Worm (Caenorhabditis elegans): ENCODE measurements around the gene clec-76.

Gene clec-76

DNA sequence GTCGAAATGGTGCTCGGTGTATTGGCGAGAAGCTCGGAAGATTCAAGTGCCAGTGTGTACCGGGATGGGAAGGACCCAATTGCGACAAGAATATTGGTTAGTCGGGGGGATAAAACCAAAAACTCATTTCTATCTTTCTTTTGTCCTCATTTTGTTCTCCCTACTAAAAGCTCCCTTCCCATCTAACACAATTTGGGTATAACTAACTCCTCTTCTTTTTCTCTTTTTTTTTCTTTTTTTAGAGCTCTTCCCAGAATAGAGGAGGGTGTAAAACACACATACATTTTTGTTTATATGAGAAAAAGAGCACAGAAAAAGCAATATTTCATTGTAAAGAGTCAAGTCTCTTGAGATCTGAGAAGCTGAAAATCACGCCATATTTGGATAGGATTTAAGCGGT lies 40.1 kb downstream of the clec-76 start:
- TF ChIP-seq hmg-20 (GFP tag; IDR thresholded peaks at IDR 0.05): no peak
- no peak for TF ChIP-seq athp-1 (tag; optimal IDR thresholded peaks at IDR 0.05)
- no peak for TF ChIP-seq Y79H2A.3 (GFP tag; conservative IDR thresholded peaks at IDR 0.05)
- no peak for TF ChIP-seq aptf-2 (GFP tag; conservative IDR thresholded peaks at IDR 0.05)
- TF ChIP-seq ceh-58 (GFP tag; IDR thresholded peaks at IDR 0.05): no peak
- TF ChIP-seq unc-62 (GFP tag; optimal IDR thresholded peaks at IDR 0.05): no peak
- no peak for TF ChIP-seq zim-3 (tag; optimal IDR thresholded peaks at IDR 0.05)
- TF ChIP-seq chd-7 (tag; optimal IDR thresholded peaks at IDR 0.05): no peak
- TF ChIP-seq pha-4 (tag; optimal IDR thresholded peaks at IDR 0.05): no peak
- TF ChIP-seq F33H1.4 (GFP tag; IDR thresholded peaks at IDR 0.05): no peak
- no peak for TF ChIP-seq ekl-4 (GFP tag; IDR thresholded peaks at IDR 0.05)

- no peak for TF ChIP-seq snpc-1.1 (tag; optimal IDR thresholded peaks at IDR 0.05; ENCODE audit: insufficient read depth)
- TF ChIP-seq sdz-38 (tag; optimal IDR thresholded peaks at IDR 0.05): no peak
- TF ChIP-seq zfh-2 (GFP tag; conservative IDR thresholded peaks at IDR 0.05): peak; percentile 53; the same call in 1 of the 2 replicates
- TF ChIP-seq F52B5.7 (tag; optimal IDR thresholded peaks at IDR 0.05): no peak
- TF ChIP-seq nfya-2 (GFP tag; IDR thresholded peaks at IDR 0.05): no peak
- TF ChIP-seq ccch-3 (GFP tag; optimal IDR thresholded peaks at IDR 0.05): no peak
- no peak for TF ChIP-seq let-526 (GFP tag; IDR thresholded peaks at IDR 0.05)
- no peak for TF ChIP-seq ztf-25 (GFP tag; IDR thresholded peaks at IDR 0.05)
- TF ChIP-seq Y67H2A.10 (GFP tag; conservative IDR thresholded peaks at IDR 0.05): no peak
- TF ChIP-seq pha-4 (tag; optimal IDR thresholded peaks at IDR 0.05): no peak
- no peak for TF ChIP-seq lin-40 (tag; optimal IDR thresholded peaks at IDR 0.05)
- no peak for TF ChIP-seq hrde-1 (tag; optimal IDR thresholded peaks at IDR 0.05; ENCODE audit: borderline replicate concordance)
- TF ChIP-seq ceh-27 (GFP tag; optimal IDR thresholded peaks at IDR 0.05): peak; percentile 30
- no peak for TF ChIP-seq fkh-3 (tag; optimal IDR thresholded peaks at IDR 0.05)
Measured at ce11 chrIV:4007697-4008096, 42.7 kb downstream of the clec-76 start, which contains the start of gene W02C12.2. Gene W02C12.2 (minus strand): TSS chrIV:4007973.

DNA sequence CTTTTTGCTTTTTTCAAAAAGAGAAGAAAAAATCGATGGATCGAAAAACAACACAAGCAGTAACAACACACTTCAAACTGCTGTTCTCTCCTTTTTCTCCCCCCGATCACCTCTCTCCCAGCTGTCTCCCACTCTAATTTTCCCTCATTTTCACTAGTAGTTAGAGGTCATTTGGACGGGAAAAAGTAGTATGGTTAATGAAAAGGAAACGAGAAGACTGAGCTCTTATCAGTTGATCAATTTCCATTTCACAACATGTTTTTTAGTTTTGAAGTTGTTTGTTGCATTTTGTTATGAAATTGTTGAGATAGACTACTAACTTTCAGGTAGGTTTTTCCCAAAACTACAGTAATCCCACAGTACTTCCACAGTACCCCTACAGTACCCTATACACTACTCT lies 43.4 kb downstream of the clec-76 start:
- no peak for TF ChIP-seq egl-44 (GFP tag; IDR thresholded peaks at IDR 0.05)
- peak; percentile 29; the same call in 1 of the 2 replicates for TF ChIP-seq cebp-1 (GFP tag; IDR thresholded peaks at IDR 0.05)
- TF ChIP-seq cebp-1 (tag; optimal IDR thresholded peaks at IDR 0.05): peak; percentile 54
- peak; percentile 12 for TF ChIP-seq nhr-80 (tag; optimal IDR thresholded peaks at IDR 0.05)

ce11 chrIV:4009923-4010322 lies 44.9 kb downstream of the clec-76 start:
- TF ChIP-seq zfh-2 (GFP tag; conservative IDR thresholded peaks at IDR 0.05): peak; percentile 75
- TF ChIP-seq F33H1.4 (GFP tag; IDR thresholded peaks at IDR 0.05): no peak

DNA sequence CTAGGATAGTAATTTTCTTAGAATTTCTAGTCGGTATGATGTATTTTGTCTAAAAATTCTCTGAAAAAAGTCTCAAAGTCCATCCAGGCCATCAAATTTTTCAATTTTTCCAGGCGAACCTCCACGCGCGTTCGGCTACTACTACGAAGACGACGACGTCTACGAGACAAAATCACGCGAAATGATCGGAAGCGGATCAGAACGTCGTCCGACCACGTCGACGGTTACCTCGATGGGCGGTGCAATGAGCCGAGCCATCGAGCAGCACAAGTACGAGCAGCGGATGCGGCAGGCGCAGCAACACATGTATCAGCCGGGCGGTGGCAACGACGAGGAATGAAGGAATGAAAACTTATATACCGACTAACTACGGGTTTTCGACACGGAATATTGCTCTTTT lies 48.6 kb downstream of the clec-76 start:
- TF ChIP-seq zfh-2 (GFP tag; conservative IDR thresholded peaks at IDR 0.05) (peak; percentile 62), K11D2.4 (GFP tag; IDR thresholded peaks at IDR 0.05) (no peak), mcd-1 (GFP tag; IDR thresholded peaks at IDR 0.05) (0 out of 2 replicates have a peak, but pooled peaks have one; percentile 7), bed-1 (GFP tag; IDR thresholded peaks at IDR 0.05) (no peak), akir-1 (GFP tag; optimal IDR thresholded peaks at IDR 0.05) (no peak), egl-18 (GFP tag; IDR thresholded peaks at IDR 0.05) (0 out of 2 replicates have a peak, but pooled peaks have one; percentile 6), aptf-3 (GFP tag; IDR thresholded peaks at IDR 0.05) (no peak), hmg-20 (GFP tag; IDR thresholded peaks at IDR 0.05) (no peak)

Measured in whole organism, young adult.